Fruit fly (Drosophila melanogaster): ENCODE data around the gene Cap-D2.

The Cap-D2 gene

dm6 chr3R:29716782-29717317 is 41.4 kb downstream of the Cap-D2 start, which contains the start of gene Obp99b (continued):
- TF ChIP-seq CG9139 (GFP tag; optimal IDR thresholded peaks at IDR 0.05) (peak; percentile 48), CG6792 (GFP tag; optimal IDR thresholded peaks at IDR 0.05) (peak; percentile 44), topi (GFP tag; optimal IDR thresholded peaks at IDR 0.05) (peak; percentile 66), Hr39 (GFP tag; optimal IDR thresholded peaks at IDR 0.05) (peak; percentile 53), CG1621 (tag; optimal IDR thresholded peaks at IDR 0.05) (peak; percentile 68), fkh (GFP tag; optimal IDR thresholded peaks at IDR 0.05) (peak; percentile 43), CG15336 (GFP tag; IDR thresholded peaks at IDR 0.05) (peak; percentile 50), CG6276 (GFP tag; optimal IDR thresholded peaks at IDR 0.05) (peak; percentile 48), CG3919 (GFP tag; optimal IDR thresholded peaks at IDR 0.05) (peak; percentile 91), CG8632 (GFP tag; optimal IDR thresholded peaks at IDR 0.05) (peak; percentile 39), CG34406 (GFP tag; optimal IDR thresholded peaks at IDR 0.05) (peak; percentile 45), Sox15 (GFP tag; optimal IDR thresholded peaks at IDR 0.05) (no peak), CG6808 (GFP tag; optimal IDR thresholded peaks at IDR 0.05) (peak; percentile 68), Gug (GFP tag; IDR thresholded peaks at IDR 0.05) (peak; percentile 41; the same call in 1 of the 2 replicates), dac (GFP tag; optimal IDR thresholded peaks at IDR 0.05) (peak; percentile 86), CG6854 (GFP tag; optimal IDR thresholded peaks at IDR 0.05) (no peak), Smox (GFP tag; optimal IDR thresholded peaks at IDR 0.05) (peak; percentile 39), CG3032 (tag; optimal IDR thresholded peaks at IDR 0.05) (peak; percentile 55), fd85E (GFP tag; optimal IDR thresholded peaks at IDR 0.05) (no peak), CG4318 (GFP tag; optimal IDR thresholded peaks at IDR 0.05) (peak; percentile 5), Lpt (GFP tag; optimal IDR thresholded peaks at IDR 0.05) (peak; percentile 41), Ets21C (GFP tag; optimal IDR thresholded peaks at IDR 0.05) (no peak), ss (GFP tag; optimal IDR thresholded peaks at IDR 0.05) (peak; percentile 51 to 80), CG8119 (GFP tag; IDR thresholded peaks at IDR 0.05) (peak; percentile 29; the same call in 1 of the 3 replicates), Blimp-1 (GFP tag; optimal IDR thresholded peaks at IDR 0.05) (no peak), net (GFP tag; optimal IDR thresholded peaks at IDR 0.05) (peak; percentile 80)

dm6 chr3R:29717519-29717918 is 42.1 kb downstream of the Cap-D2 start:
- TF ChIP-seq Smox (GFP tag; optimal IDR thresholded peaks at IDR 0.05) (no peak), Blimp-1 (GFP tag; optimal IDR thresholded peaks at IDR 0.05) (no peak), dsx (GFP tag; optimal IDR thresholded peaks at IDR 0.05; ENCODE audit: poor library complexity, severe bottlenecking) (no peak), CG4318 (GFP tag; optimal IDR thresholded peaks at IDR 0.05) (peak; percentile 55), pdm3 (GFP tag; optimal IDR thresholded peaks at IDR 0.05) (no peak), dac (GFP tag; optimal IDR thresholded peaks at IDR 0.05) (peak; percentile 27), OdsH (GFP tag; optimal IDR thresholded peaks at IDR 0.05) (peak; percentile 24), Hr38 (GFP tag; optimal IDR thresholded peaks at IDR 0.05) (no peak), CG8119 (GFP tag; IDR thresholded peaks at IDR 0.05) (peak; percentile 57; the same call in 2 of the 3 replicates), topi (GFP tag; optimal IDR thresholded peaks at IDR 0.05) (peak; percentile 6), CG6163 (GFP tag; IDR thresholded peaks at IDR 0.05) (peak; percentile 45; the same call in 2 of the 3 replicates), lz (GFP tag; optimal IDR thresholded peaks at IDR 0.05) (no peak), CG32006 (GFP tag; optimal IDR thresholded peaks at IDR 0.05) (peak; percentile 47), achi (GFP tag; optimal IDR thresholded peaks at IDR 0.05) (peak; percentile 15), net (GFP tag; optimal IDR thresholded peaks at IDR 0.05) (no peak), vri (GFP tag; optimal IDR thresholded peaks at IDR 0.05) (no peak), CG6854 (GFP tag; optimal IDR thresholded peaks at IDR 0.05) (no peak), Lpt (GFP tag; optimal IDR thresholded peaks at IDR 0.05) (peak; percentile 24), Gug (GFP tag; IDR thresholded peaks at IDR 0.05) (peak; percentile 47), CG10631 (GFP tag; optimal IDR thresholded peaks at IDR 0.05) (no peak), CG3032 (tag; optimal IDR thresholded peaks at IDR 0.05) (peak; percentile 4), CG6808 (GFP tag; optimal IDR thresholded peaks at IDR 0.05) (no peak), Eip78C (GFP tag) (peak; percentile 5), CG8632 (GFP tag; optimal IDR thresholded peaks at IDR 0.05) (no peak), CG31627 (GFP tag; optimal IDR thresholded peaks at IDR 0.05) (no peak), CG11902 (GFP tag; optimal IDR thresholded peaks at IDR 0.05) (no peak), CG3919 (GFP tag; optimal IDR thresholded peaks at IDR 0.05) (peak; percentile 6), CG11294 (GFP tag; IDR thresholded peaks at IDR 0.05) (peak; percentile 33; the same call in 1 of the 2 replicates), CG6276 (GFP tag; optimal IDR thresholded peaks at IDR 0.05) (peak; percentile 17), fkh (GFP tag; optimal IDR thresholded peaks at IDR 0.05) (peak; percentile 22), eg (GFP tag; IDR thresholded peaks at IDR 0.05) (peak; percentile 76), acj6 (GFP tag; optimal IDR thresholded peaks at IDR 0.05) (no peak), Hr4 (GFP tag; optimal IDR thresholded peaks at IDR 0.05) (peak; percentile 72), Hr39 (GFP tag; optimal IDR thresholded peaks at IDR 0.05) (peak; percentile 4), CG8319 (GFP tag; optimal IDR thresholded peaks at IDR 0.05) (no peak), CG15336 (GFP tag; IDR thresholded peaks at IDR 0.05) (peak; percentile 63), CG10669 (GFP tag; optimal IDR thresholded peaks at IDR 0.05) (no peak)
